Worm (Caenorhabditis elegans) whole organism, young adult: Measurements from ENCODE around the gene mog-2.

Experiments used
- B0019.2 ChIP-seq: fragments of 200-800 bp; sonication (Bioruptor generic); conservative IDR thresholded peaks from 2 replicates; pipeline ENCODE4 v1.3.6; 2022; ENCODE audit warnings: missing genetic modification reagents, missing genetic modification characterization, missing compliant biosample characterization
- B0035.1 ChIP-seq: sonication (generic microtip); optimal IDR thresholded peaks from 2 replicates; lab custom pipeline; 2016; ENCODE audit warnings: missing genetic modification characterization, mild to moderate bottlenecking, missing compliant biosample characterization, missing genotype, missing genetic modification reagents
- C06A6.2 ChIP-seq: fragments of 200-800 bp; sonication (Bioruptor generic); conservative IDR thresholded peaks from 2 replicates; pipeline ENCODE4 v1.3.6; 2022; ENCODE audit warnings: missing genetic modification characterization, missing compliant biosample characterization
- C17E4.6 ChIP-seq: fragments of 200-800 bp; sonication (Bioruptor generic); IDR thresholded peaks from 2 replicates; pipeline ENCODE4 v1.3.6; 2022; ENCODE audit warnings: missing genetic modification reagents, missing genetic modification characterization, missing compliant biosample characterization
- D2030.7 ChIP-seq: fragments of 200-800 bp; sonication (Bioruptor generic); IDR thresholded peaks from 2 replicates; pipeline ENCODE4 v1.3.6; 2022; ENCODE audit warnings: missing genetic modification reagents, missing genetic modification characterization, missing compliant biosample characterization
- F10E7.11 ChIP-seq: sonication (generic microtip); optimal IDR thresholded peaks from 2 replicates; lab custom pipeline; 2017; ENCODE audit warnings: mild to moderate bottlenecking, missing genetic modification characterization, moderate library complexity, missing compliant biosample characterization
- F22D6.2 ChIP-seq: sonication (generic microtip); optimal IDR thresholded peaks from 2 replicates; lab custom pipeline; 2016; ENCODE audit warnings: mild to moderate bottlenecking, missing genetic modification characterization, missing compliant biosample characterization
- F33H1.4 ChIP-seq: fragments of 200-800 bp; sonication (Bioruptor generic); IDR thresholded peaks from 2 replicates; pipeline ENCODE4 v1.3.6; 2022; ENCODE audit warnings: missing genetic modification reagents, missing genetic modification characterization, missing compliant biosample characterization
- F39B2.1 ChIP-seq: fragments of 200-800 bp; sonication (Bioruptor generic); IDR thresholded peaks from 2 replicates; pipeline ENCODE4 v1.3.6; 2022; ENCODE audit warnings: missing genetic modification reagents, missing genetic modification characterization, missing compliant biosample characterization
- F52B5.7 ChIP-seq: sonication (generic microtip); optimal IDR thresholded peaks from 2 replicates; lab custom pipeline; 2016; ENCODE audit warnings: mild to moderate bottlenecking, missing genetic modification characterization, missing compliant biosample characterization
- F55B11.4 ChIP-seq: sonication (generic microtip); optimal IDR thresholded peaks from 2 replicates; lab custom pipeline; 2016; ENCODE audit warnings: missing compliant biosample characterization, missing genetic modification characterization, borderline replicate concordance; ENCODE audit not compliant: insufficient read depth
- T07F8.4 ChIP-seq: sonication (generic microtip); optimal IDR thresholded peaks from 2 replicates; lab custom pipeline; 2016; ENCODE audit warnings: mild to moderate bottlenecking, missing genetic modification characterization, moderate library complexity, missing compliant biosample characterization
- T26A5.8 ChIP-seq: sonication (generic microtip); optimal IDR thresholded peaks from 2 replicates; lab custom pipeline; 2016; ENCODE audit warnings: missing genetic modification characterization, missing compliant biosample characterization
- Y53F4B.3 ChIP-seq: fragments of 200-800 bp; sonication (Bioruptor generic); IDR thresholded peaks from 2 replicates; pipeline ENCODE4 v1.3.6; 2022; ENCODE audit warnings: missing genetic modification reagents, missing genetic modification characterization, missing compliant biosample characterization
- ZK185.1 ChIP-seq: sonication (generic microtip); optimal IDR thresholded peaks from 2 replicates; lab custom pipeline; 2016; ENCODE audit warnings: mild to moderate bottlenecking, missing genetic modification characterization, missing compliant biosample characterization; ENCODE audit not compliant: poor library complexity, severe bottlenecking
- aptf-3 ChIP-seq: fragments of 200-800 bp; sonication (Bioruptor generic); IDR thresholded peaks from 2 replicates; pipeline ENCODE4 v1.3.6; 2022; ENCODE audit warnings: missing genetic modification characterization, missing compliant biosample characterization
- atf-7 ChIP-seq: sonication (generic microtip); optimal IDR thresholded peaks from 2 replicates; lab custom pipeline; 2017; ENCODE audit warnings: mild to moderate bottlenecking, missing genetic modification characterization, missing compliant biosample characterization
- attf-6 ChIP-seq: fragments of 200-800 bp; sonication (Bioruptor generic); IDR thresholded peaks from 2 replicates; pipeline ENCODE4 v1.3.6; 2022; ENCODE audit warnings: missing genetic modification reagents, missing genetic modification characterization, missing compliant biosample characterization
- bed-2 ChIP-seq: fragments of 200-800 bp; sonication (Bioruptor generic); IDR thresholded peaks from 2 replicates; pipeline ENCODE4 v1.3.6; 2022; ENCODE audit warnings: missing genetic modification reagents, missing genetic modification characterization, missing compliant biosample characterization
- ceh-40 ChIP-seq: fragments of 200-800 bp; sonication (Bioruptor generic); IDR thresholded peaks from 2 replicates; pipeline ENCODE4 v1.3.6; 2022; ENCODE audit warnings: missing genetic modification characterization, missing compliant biosample characterization
- ceh-91 ChIP-seq: fragments of 200-800 bp; sonication (Bioruptor generic); IDR thresholded peaks from 2 replicates; pipeline ENCODE4 v1.3.6; 2022; ENCODE audit warnings: missing genetic modification reagents, missing genetic modification characterization, missing compliant biosample characterization
- die-1 ChIP-seq: sonication (generic microtip); optimal IDR thresholded peaks from 2 replicates; lab custom pipeline; 2016; ENCODE audit warnings: missing genotype, mild to moderate bottlenecking, missing genetic modification characterization, missing compliant biosample characterization
- efl-1 ChIP-seq: fragments of 150-350 bp; optimal IDR thresholded peaks from 2 replicates; lab custom pipeline; 2014; ENCODE audit warnings: missing biosample characterization, missing genetic modification reagents, missing genetic modification characterization
- egrh-3 ChIP-seq: fragments of 200-800 bp; sonication (Bioruptor generic); IDR thresholded peaks from 2 replicates; pipeline ENCODE4 v1.3.6; 2022; ENCODE audit warnings: missing genetic modification reagents, missing genetic modification characterization, missing compliant biosample characterization
- ekl-4 ChIP-seq: fragments of 200-800 bp; sonication (Bioruptor generic); IDR thresholded peaks from 2 replicates; pipeline ENCODE4 v1.3.6; 2022; ENCODE audit warnings: missing genetic modification reagents, missing genetic modification characterization, missing compliant biosample characterization
- fkh-3 ChIP-seq: sonication (generic microtip); optimal IDR thresholded peaks from 2 replicates; lab custom pipeline; 2016; ENCODE audit warnings: mild to moderate bottlenecking, missing genetic modification characterization, missing compliant biosample characterization
- hsf-1 ChIP-seq: fragments of 200-800 bp; sonication (Bioruptor generic); IDR thresholded peaks from 2 replicates; pipeline ENCODE4 v1.3.6; 2022; ENCODE audit warnings: missing genetic modification reagents, missing genetic modification characterization, missing compliant biosample characterization
- lag-1 ChIP-seq: fragments of 200-800 bp; sonication (Bioruptor generic); IDR thresholded peaks from 2 replicates; pipeline ENCODE4 v1.3.6; 2022; ENCODE audit warnings: missing genetic modification reagents, missing genetic modification characterization, missing compliant biosample characterization
- let-526 ChIP-seq: fragments of 200-800 bp; sonication (Bioruptor generic); IDR thresholded peaks from 2 replicates; pipeline ENCODE4 v1.3.6; 2022; ENCODE audit warnings: missing genetic modification reagents, missing genetic modification characterization, missing compliant biosample characterization
- lin-26 ChIP-seq: fragments of 200-800 bp; sonication (Bioruptor generic); IDR thresholded peaks from 2 replicates; pipeline ENCODE4 v1.3.6; 2022; ENCODE audit warnings: missing genetic modification reagents, missing genetic modification characterization, missing compliant biosample characterization
- lin-40 ChIP-seq: sonication (generic microtip); optimal IDR thresholded peaks from 2 replicates; lab custom pipeline; 2016; ENCODE audit warnings: missing genetic modification characterization, mild to moderate bottlenecking, missing compliant biosample characterization, missing genotype, missing genetic modification reagents
- lin-54 ChIP-seq: fragments of 200-800 bp; sonication (Bioruptor generic); optimal IDR thresholded peaks from 2 replicates; lab custom pipeline; 2018; ENCODE audit warnings: mild to moderate bottlenecking, missing genetic modification characterization, missing compliant biosample characterization
- lsl-1 ChIP-seq: fragments of 200-800 bp; sonication (Bioruptor generic); optimal IDR thresholded peaks from 2 replicates; lab custom pipeline; 2018; ENCODE audit warnings: mild to moderate bottlenecking, missing genetic modification characterization, moderate library complexity, missing compliant biosample characterization
- madf-10 ChIP-seq: sonication (generic microtip); optimal IDR thresholded peaks from 2 replicates; lab custom pipeline; 2016; ENCODE audit warnings: mild to moderate bottlenecking, missing genetic modification characterization, missing compliant biosample characterization
- madf-6 ChIP-seq: fragments of 200-800 bp; sonication (Bioruptor generic); IDR thresholded peaks from 2 replicates; pipeline ENCODE4 v1.3.6; 2022; ENCODE audit warnings: missing genetic modification reagents, missing genetic modification characterization, missing compliant biosample characterization
- madf-8 ChIP-seq: fragments of 200-800 bp; sonication (Bioruptor generic); conservative IDR thresholded peaks from 2 replicates; pipeline ENCODE4 v1.3.6; 2022; ENCODE audit warnings: missing genetic modification reagents, missing genetic modification characterization, missing compliant biosample characterization
- mes-4 ChIP-seq: sonication (generic microtip); optimal IDR thresholded peaks from 2 replicates; lab custom pipeline; 2016; ENCODE audit warnings: missing genotype, missing genetic modification characterization, missing compliant biosample characterization
- mxl-1 ChIP-seq: sonication (generic microtip); optimal IDR thresholded peaks from 2 replicates; lab custom pipeline; 2016; ENCODE audit warnings: missing genetic modification characterization, missing compliant biosample characterization
- nfya-2 ChIP-seq: fragments of 200-800 bp; sonication (Bioruptor generic); IDR thresholded peaks from 2 replicates; pipeline ENCODE4 v1.3.6; 2022; ENCODE audit warnings: missing genetic modification reagents, missing genetic modification characterization, missing compliant biosample characterization
- nfyb-1 ChIP-seq: fragments of 200-800 bp; sonication (Bioruptor generic); IDR thresholded peaks from 2 replicates; pipeline ENCODE4 v1.3.6; 2022; ENCODE audit warnings: missing genetic modification reagents, missing genetic modification characterization, missing compliant biosample characterization
- rcor-1 ChIP-seq: fragments of 200-800 bp; sonication (Bioruptor generic); IDR thresholded peaks from 2 replicates; pipeline ENCODE4 v1.3.6; 2022; ENCODE audit warnings: missing genetic modification reagents, missing genetic modification characterization, missing compliant biosample characterization
- somi-1 ChIP-seq: fragments of 200-800 bp; sonication (Bioruptor generic); optimal IDR thresholded peaks from 2 replicates; lab custom pipeline; 2018; ENCODE audit warnings: mild to moderate bottlenecking, missing genetic modification characterization, missing compliant biosample characterization
- tbx-9 ChIP-seq: sonication (generic microtip); optimal IDR thresholded peaks from 2 replicates; lab custom pipeline; 2016; ENCODE audit warnings: borderline replicate concordance, missing genetic modification characterization, inconsistent platforms, missing compliant biosample characterization
- tlf-1 ChIP-seq: fragments of 200-800 bp; sonication (Bioruptor generic); optimal IDR thresholded peaks from 2 replicates; lab custom pipeline; 2018; ENCODE audit warnings: mild to moderate bottlenecking, missing genetic modification characterization, missing compliant biosample characterization
- xnd-1 ChIP-seq: sonication (generic microtip); optimal IDR thresholded peaks from 2 replicates; lab custom pipeline; 2016; ENCODE audit warnings: missing genotype, missing genetic modification reagents, missing genetic modification characterization, missing compliant biosample characterization
- ztf-25 ChIP-seq: fragments of 200-800 bp; sonication (Bioruptor generic); IDR thresholded peaks from 2 replicates; pipeline ENCODE4 v1.3.6; 2022; ENCODE audit warnings: missing genetic modification reagents, missing genetic modification characterization, missing compliant biosample characterization
- ztf-3 ChIP-seq: fragments of 200-800 bp; sonication (Bioruptor generic); optimal IDR thresholded peaks from 2 replicates; lab custom pipeline; 2018; ENCODE audit warnings: mild to moderate bottlenecking, missing genetic modification characterization, missing compliant biosample characterization

mog-2 gene

DNA sequence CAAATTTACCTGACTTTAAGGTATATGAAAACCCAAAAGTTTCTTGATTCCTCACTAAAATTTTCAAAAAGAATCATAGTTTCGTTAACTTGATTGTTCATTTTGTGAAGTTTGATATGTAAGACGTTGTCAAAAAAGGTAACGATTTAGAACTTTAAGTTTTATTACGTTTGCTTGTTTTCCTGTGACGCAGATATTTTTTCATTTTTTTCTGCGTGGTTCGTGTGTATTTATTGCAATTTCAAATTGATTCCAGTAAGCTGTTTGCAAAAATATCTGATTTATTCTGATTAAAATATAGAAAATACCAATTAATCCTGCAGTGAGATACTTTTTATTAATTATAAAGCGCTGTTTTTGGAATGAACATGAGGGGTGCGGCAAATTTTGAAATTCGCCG lies 8.2 kb upstream of the mog-2 start, which contains the start of gene srw-40:
srw-40 (minus strand) TSS at position 101 of the 400 bp plus-strand sequence.
- no peak for TF ChIP-seq lsl-1 (GFP tag; lab: Kevin White, UChicago)

DNA sequence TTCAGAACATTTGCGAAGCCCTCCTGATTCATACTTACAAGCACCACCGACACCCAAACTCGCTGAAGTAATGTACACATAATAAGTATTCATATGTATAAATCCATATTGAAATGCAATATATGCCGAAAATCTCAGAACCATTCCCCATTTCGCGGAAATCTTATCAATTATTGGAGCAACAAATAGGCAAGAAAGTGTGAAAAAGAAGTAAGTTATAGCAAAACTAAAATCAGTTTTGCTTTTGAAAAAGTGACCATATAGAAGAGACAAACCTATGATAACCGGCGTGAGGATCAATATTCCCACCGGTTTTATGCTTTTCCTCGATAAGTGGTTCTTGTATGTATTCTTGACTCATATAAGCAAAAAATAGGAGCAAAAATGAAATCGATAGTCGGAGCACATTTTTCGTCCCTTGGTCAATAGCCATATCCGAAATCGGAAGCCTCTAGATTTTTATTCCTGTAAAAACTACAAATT lies 4.6 kb upstream of the mog-2 start, which contains the start of gene Y52E8A.6:
Y52E8A.6 (minus strand) TSS at position 433 of the 483 bp plus-strand sequence.
- no peak for TF ChIP-seq ztf-3 (GFP tag; lab: Kevin White, UChicago)

DNA sequence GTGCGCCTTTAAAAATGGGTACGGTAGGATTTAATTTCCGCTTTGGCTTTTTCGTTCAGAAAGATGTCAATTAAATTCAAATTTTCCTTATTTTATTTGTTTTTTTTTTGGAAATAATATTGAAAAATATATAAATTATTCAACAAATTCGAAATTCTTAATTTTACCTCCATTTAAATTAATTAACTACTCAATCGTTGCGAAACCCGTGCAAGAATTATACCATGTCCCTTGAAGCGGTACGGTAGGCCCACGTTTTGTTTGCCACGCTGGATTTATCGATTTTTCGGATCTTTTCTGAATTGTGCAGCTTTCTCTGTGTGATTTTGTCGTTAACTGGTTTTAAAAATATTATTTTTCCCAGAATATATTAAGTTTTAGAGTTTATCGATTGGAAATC lies 3.7 kb upstream of the mog-2 start, which contains the start of gene Y52E8A.2:
Y52E8A.2 (plus strand) TSS at position 382 of the 400 bp plus-strand sequence.
- TF ChIP-seq F10E7.11 (tag; lab: Kevin White, UChicago) (no peak), C17E4.6 (no peak), madf-10 (no peak), nfyb-1 (GFP tag; lab: Robert Waterston, UW) (no peak), F39B2.1 (GFP tag; lab: Robert Waterston, UW) (no peak), egrh-3 (GFP tag; lab: Robert Waterston, UW) (no peak), lsl-1 (GFP tag; lab: Kevin White, UChicago) (peak; percentile 95), bed-2 (GFP tag; lab: Robert Waterston, UW) (no peak), madf-6 (GFP tag; lab: Robert Waterston, UW) (peak; percentile 73; the same call in 1 of the 2 replicates), F33H1.4 (GFP tag; lab: Robert Waterston, UW) (peak; percentile 82), C06A6.2 (no peak), D2030.7 (peak; percentile 37; the same call in 1 of the 2 replicates), madf-8 (GFP tag; lab: Robert Waterston, UW) (peak; percentile 73), aptf-3 (no peak), tbx-9 (tag; lab: Kevin White, UChicago) (no peak), tlf-1 (GFP tag; lab: Kevin White, UChicago) (no peak), nfya-2 (no peak), xnd-1 (tag; lab: Kevin White, UChicago) (peak; percentile 66), ekl-4 (GFP tag; lab: Robert Waterston, UW) (no peak), mxl-1 (tag; lab: Kevin White, UChicago) (no peak), Y53F4B.3 (no peak), lin-26 (no peak), ZK185.1 (no peak), atf-7 (tag; lab: Kevin White, UChicago) (no peak), attf-6 (GFP tag; lab: Robert Waterston, UW) (no peak), somi-1 (no peak), F52B5.7 (tag; lab: Kevin White, UChicago) (no peak), rcor-1 (GFP tag; lab: Robert Waterston, UW) (no peak), T07F8.4 (tag; lab: Kevin White, UChicago) (no peak), efl-1 (GFP tag; lab: Kevin White, UChicago) (no peak), ztf-25 (GFP tag; lab: Robert Waterston, UW) (no peak), hsf-1 (GFP tag; lab: Robert Waterston, UW) (no peak), T26A5.8 (no peak), ceh-40 (GFP tag; lab: Robert Waterston, UW) (no peak), ceh-91 (peak; percentile 47)

DNA sequence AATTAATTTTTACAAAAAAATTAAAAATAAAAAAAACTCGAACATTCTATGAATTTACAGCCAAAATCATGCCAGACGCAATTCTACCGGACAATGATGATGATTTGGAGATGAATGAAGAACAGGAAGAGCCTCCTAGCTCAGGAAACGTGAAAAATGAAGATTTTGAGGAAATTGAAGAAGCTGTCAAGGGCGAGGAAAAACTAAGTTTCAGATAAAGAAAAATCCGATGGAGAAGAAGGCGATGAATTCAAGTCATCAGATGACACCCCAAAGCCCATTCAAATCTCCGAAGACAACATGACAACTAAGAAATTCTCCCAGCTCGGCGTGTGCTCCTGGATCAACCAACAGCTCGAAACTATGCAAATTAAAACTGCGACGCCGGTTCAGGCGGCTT lies 2.4 kb upstream of the mog-2 start, which contains the start of gene Y52E8A.1:
Y52E8A.1 (plus strand) TSS at position 301 of the 400 bp plus-strand sequence.
- TF ChIP-seq die-1 (no peak), mes-4 (tag; lab: Kevin White, UChicago) (no peak), let-526 (GFP tag; lab: Robert Waterston, UW) (no peak), somi-1 (no peak), F33H1.4 (GFP tag; lab: Robert Waterston, UW) (no peak), attf-6 (GFP tag; lab: Robert Waterston, UW) (no peak), B0019.2 (no peak), lag-1 (GFP tag; lab: Robert Waterston, UW) (no peak), F22D6.2 (tag; lab: Kevin White, UChicago) (no peak), F55B11.4 (tag; lab: Kevin White, UChicago) (no peak), fkh-3 (tag; lab: Kevin White, UChicago) (no peak), lin-40 (tag; lab: Kevin White, UChicago) (no peak), lin-54 (GFP tag; lab: Kevin White, UChicago) (no peak), B0035.1 (tag; lab: Kevin White, UChicago) (no peak)
